Worm (Caenorhabditis elegans): ENCODE results near the gene K07F5.7.

- TF ChIP-seq sox-2 (GFP tag; IDR thresholded peaks at IDR 0.05) = no peak
- no peak for TF ChIP-seq sox-4 (tag; optimal IDR thresholded peaks at IDR 0.05)
- TF ChIP-seq ets-4 (tag; optimal IDR thresholded peaks at IDR 0.05) = no peak
- TF ChIP-seq hlh-13 (GFP tag; optimal IDR thresholded peaks at IDR 0.05) = no peak
- TF ChIP-seq ceh-24 (tag; optimal IDR thresholded peaks at IDR 0.05) = no peak
- no peak for TF ChIP-seq fkh-10 (GFP tag; optimal IDR thresholded peaks at IDR 0.05)
- no peak for TF ChIP-seq nfya-1 (tag; optimal IDR thresholded peaks at IDR 0.05)
- no peak for TF ChIP-seq pha-4 (tag; optimal IDR thresholded peaks at IDR 0.05)
- TF ChIP-seq ceh-19 (GFP tag; optimal IDR thresholded peaks at IDR 0.05) = no peak
- no peak for TF ChIP-seq lim-6 (tag; optimal IDR thresholded peaks at IDR 0.05)
These were observed 44.0 kb upstream of the K07F5.7 start, which contains the start of gene F32B6.4 for ce11 chrIV:9891938-9892337.

Measured in whole organism, late embryonic.